Worm (Caenorhabditis elegans) whole organism, early embryonic: ENCODE data around the gene C53C7.3.

Experiments
- B0310.2 ChIP-seq: sonication (generic microtip); optimal IDR thresholded peaks from 2 replicates; lab custom pipeline; 2016; ENCODE audit warnings: mild to moderate bottlenecking, missing genetic modification characterization, missing compliant biosample characterization
- F13C5.2 ChIP-seq: sonication (generic microtip); optimal IDR thresholded peaks from 2 replicates; lab custom pipeline; 2017; ENCODE audit warnings: mild to moderate bottlenecking, missing genetic modification characterization, inconsistent platforms, missing compliant biosample characterization
- aly-1 ChIP-seq: sonication (generic microtip); optimal IDR thresholded peaks from 2 replicates; lab custom pipeline; 2016; ENCODE audit warnings: missing genetic modification characterization, missing compliant biosample characterization
- ama-1 ChIP-seq: fragments of 150-350 bp; optimal IDR thresholded peaks from 2 replicates; lab custom pipeline; 2014
- ceh-13 ChIP-seq: fragments of 200-800 bp; sonication (Bioruptor generic); optimal IDR thresholded peaks from 2 replicates; lab custom pipeline; 2018; ENCODE audit warnings: mild to moderate bottlenecking, missing genetic modification characterization, missing compliant biosample characterization
- ceh-36 ChIP-seq: sonication (generic microtip); optimal IDR thresholded peaks from 2 replicates; lab custom pipeline; 2016; ENCODE audit warnings: missing genetic modification characterization, inconsistent platforms, missing compliant biosample characterization
- ets-7 ChIP-seq: sonication (generic microtip); optimal IDR thresholded peaks from 2 replicates; lab custom pipeline; 2016; ENCODE audit warnings: missing genotype, missing genetic modification characterization, missing compliant biosample characterization
- flt-1 ChIP-seq: fragments of 200-800 bp; sonication (Bioruptor generic); IDR thresholded peaks from 2 replicates; pipeline ENCODE4 v1.3.6; 2022; ENCODE audit warnings: missing genetic modification characterization, missing compliant biosample characterization
- hmbx-1 ChIP-seq: sonication (generic microtip); optimal IDR thresholded peaks from 2 replicates; lab custom pipeline; 2016; ENCODE audit warnings: mild to moderate bottlenecking, missing genetic modification characterization, missing compliant biosample characterization
- hmg-4 ChIP-seq: fragments of 200-800 bp; sonication (Bioruptor generic); optimal IDR thresholded peaks from 2 replicates; lab custom pipeline; 2018; ENCODE audit warnings: mild to moderate bottlenecking, missing genetic modification characterization, missing compliant biosample characterization
- pes-1 ChIP-seq: fragments of 200-800 bp; sonication (Bioruptor generic); IDR thresholded peaks from 2 replicates; pipeline ENCODE4 v1.3.6; 2022; ENCODE audit warnings: missing genetic modification reagents, missing genetic modification characterization, missing compliant biosample characterization
- scrt-1 ChIP-seq: fragments of 200-800 bp; sonication (Bioruptor generic); IDR thresholded peaks from 2 replicates; pipeline ENCODE4 v1.3.6; 2022; ENCODE audit warnings: missing genetic modification characterization, missing compliant biosample characterization
- tbx-11 ChIP-seq: fragments of 200-800 bp; sonication (Bioruptor generic); IDR thresholded peaks from 2 replicates; pipeline ENCODE4 v1.3.6; 2022; ENCODE audit warnings: missing genetic modification characterization, missing compliant biosample characterization
- tra-4 ChIP-seq: sonication (generic microtip); optimal IDR thresholded peaks from 2 replicates; lab custom pipeline; 2017; ENCODE audit warnings: missing genetic modification characterization, missing compliant biosample characterization

- TF ChIP-seq hmg-4: no peak
- no peak for TF ChIP-seq B0310.2 (tag; lab: Kevin White, UChicago)
- TF ChIP-seq aly-1 (tag; lab: Kevin White, UChicago): no peak
- no peak for TF ChIP-seq pes-1 (GFP tag; lab: Robert Waterston, UW)
- no peak for TF ChIP-seq scrt-1 (GFP tag; lab: Robert Waterston, UW)
- no peak for TF ChIP-seq ama-1
- TF ChIP-seq F13C5.2 (tag; lab: Kevin White, UChicago): no peak
- no peak for TF ChIP-seq ets-7
- no peak for TF ChIP-seq flt-1 (GFP tag; lab: Robert Waterston, UW)
- TF ChIP-seq tra-4 (tag; lab: Kevin White, UChicago): no peak
- no peak for TF ChIP-seq ceh-36 (tag; lab: Kevin White, UChicago)
- TF ChIP-seq ceh-13: no peak
- TF ChIP-seq hmbx-1 (tag; lab: Kevin White, UChicago): no peak
- no peak for TF ChIP-seq tbx-11 (GFP tag; lab: Robert Waterston, UW)
Observed at ce11 chrX:13008895-13009294, 39.5 kb upstream of the C53C7.3 start.
